Worm (Caenorhabditis elegans): ENCODE results near the gene fbxa-182.
A peak's percentile ranks its signal among the peaks of the same experiment; 100 is the strongest.

fbxa-182 gene

DNA sequence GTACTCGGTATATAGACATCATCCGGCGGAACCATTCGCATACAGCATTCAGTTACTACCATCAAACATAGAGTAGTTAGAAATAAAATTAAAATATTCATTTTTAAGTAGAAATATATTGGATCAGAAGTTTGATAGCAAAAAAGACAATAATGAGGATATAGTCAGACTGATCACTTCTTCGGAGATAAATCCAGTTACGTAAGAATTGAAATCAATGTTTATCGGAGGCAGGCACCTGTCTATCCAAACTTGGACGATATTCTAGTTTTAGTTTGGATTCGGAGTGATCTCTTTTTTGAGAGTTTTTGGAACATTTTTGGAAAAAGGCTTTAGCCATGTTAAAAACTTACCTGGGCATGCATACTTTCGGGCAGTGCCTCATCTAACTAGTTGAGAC lies 29.2 kb downstream of the fbxa-182 start, which contains the start of gene F16G10.8:
Gene F16G10.8, minus strand, starts transcription at position 101 of the 400 bp plus-strand sequence.
- TF ChIP-seq Y5F2A.4 (GFP tag; optimal IDR thresholded peaks at IDR 0.05) (no peak), saeg-2 (GFP tag; IDR thresholded peaks at IDR 0.05) (no peak)

DNA sequence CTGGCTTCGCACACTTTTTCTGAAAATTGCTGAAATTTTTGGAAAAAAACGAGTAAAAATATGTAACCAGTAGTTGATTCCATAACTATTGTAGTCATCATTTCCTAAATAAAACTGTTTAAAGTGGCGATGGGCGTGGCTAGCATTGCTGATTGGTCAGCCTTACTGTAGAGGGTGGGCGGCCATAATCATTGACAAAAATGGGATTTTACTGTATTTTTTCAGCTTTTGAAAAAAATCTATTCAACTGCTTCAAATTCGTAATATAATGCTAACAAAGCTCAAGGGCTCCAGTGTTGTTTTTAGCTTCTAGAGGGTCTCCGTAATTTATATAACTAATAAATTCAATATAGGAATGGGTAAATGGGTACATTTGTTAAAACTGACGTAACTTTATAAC lies 32.4 kb downstream of the fbxa-182 start, which contains the start of gene F16G10.7:
Gene F16G10.7, minus strand, starts transcription at position 101 of the 400 bp plus-strand sequence.
- TF ChIP-seq dmd-9 (GFP tag; IDR thresholded peaks at IDR 0.05) (no peak), zfp-3 (GFP tag; conservative IDR thresholded peaks at IDR 0.05) (no peak), zip-11 (GFP tag; IDR thresholded peaks at IDR 0.05) (no peak), hif-1 (tag; optimal IDR thresholded peaks at IDR 0.05) (no peak), pha-4 (GFP tag; IDR thresholded peaks at IDR 0.05) (no peak), pha-4 (tag; optimal IDR thresholded peaks at IDR 0.05) (no peak), hlh-30 (tag; optimal IDR thresholded peaks at IDR 0.05; ENCODE audit: insufficient read depth) (no peak), lsy-2 (tag; optimal IDR thresholded peaks at IDR 0.05) (no peak), F37D6.2 (tag; optimal IDR thresholded peaks at IDR 0.05) (no peak), ces-1 (GFP tag; optimal IDR thresholded peaks at IDR 0.05) (no peak), ctbp-1 (GFP tag; IDR thresholded peaks at IDR 0.05) (no peak), ZK546.5 (tag; optimal IDR thresholded peaks at IDR 0.05) (no peak), Y75B8A.6 (GFP tag; IDR thresholded peaks at IDR 0.05) (no peak), tra-1 (GFP tag; IDR thresholded peaks at IDR 0.05) (no peak), mep-1 (tag; optimal IDR thresholded peaks at IDR 0.05) (no peak), madf-5 (GFP tag; IDR thresholded peaks at IDR 0.05) (no peak), D1046.2 (GFP tag; IDR thresholded peaks at IDR 0.05) (no peak), zag-1 (tag; optimal IDR thresholded peaks at IDR 0.05) (no peak), nhr-10 (tag; optimal IDR thresholded peaks at IDR 0.05) (no peak), gei-8 (GFP tag; optimal IDR thresholded peaks at IDR 0.05) (no peak)

DNA sequence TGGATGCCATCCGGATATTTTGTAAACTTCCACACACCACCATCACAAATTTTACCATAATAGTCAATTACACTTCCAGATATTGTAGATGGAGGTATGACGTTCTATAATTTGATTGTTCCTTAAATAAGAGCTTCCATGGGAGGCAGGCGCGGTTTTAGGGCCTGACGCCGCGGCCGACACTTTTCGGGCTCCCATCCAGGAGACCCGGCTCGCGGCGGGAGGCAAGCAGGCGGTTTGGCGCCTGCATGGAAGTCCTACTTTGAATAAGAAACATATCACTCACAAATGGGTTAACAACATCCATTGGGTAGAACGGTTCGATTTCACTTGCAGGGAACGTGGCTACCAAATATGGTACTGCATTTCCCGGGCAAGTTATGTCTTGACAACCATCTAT lies 32.9 kb downstream of the fbxa-182 start:
- TF ChIP-seq nhr-25 (tag; optimal IDR thresholded peaks at IDR 0.05; ENCODE audit: borderline replicate concordance, insufficient read depth) (no peak), set-16 (GFP tag; IDR thresholded peaks at IDR 0.05) (peak; percentile 83), ceh-28 (tag; optimal IDR thresholded peaks at IDR 0.05) (no peak), mxl-3 (GFP tag; optimal IDR thresholded peaks at IDR 0.05) (no peak)

- TF ChIP-seq Y105C5A.15 (GFP tag; IDR thresholded peaks at IDR 0.05) (no peak), fos-1 (tag; optimal IDR thresholded peaks at IDR 0.05) (peak; percentile 88), daf-8 (GFP tag; IDR thresholded peaks at IDR 0.05) (no peak), nhr-77 (tag; optimal IDR thresholded peaks at IDR 0.05) (peak; percentile 86), php-3 (GFP tag; IDR thresholded peaks at IDR 0.05) (peak; percentile 100), lin-29 (GFP tag; IDR thresholded peaks at IDR 0.05) (no peak), nhr-6 (tag; optimal IDR thresholded peaks at IDR 0.05) (peak; percentile 51), pha-4 (GFP tag; IDR thresholded peaks at IDR 0.05) (peak; percentile 92), pha-4 (tag; optimal IDR thresholded peaks at IDR 0.05) (no peak), lin-38 (GFP tag; IDR thresholded peaks at IDR 0.05) (no peak; the same call in 1 of the 2 replicates), zfp-2 (tag; optimal IDR thresholded peaks at IDR 0.05) (no peak), hlh-11 (tag; optimal IDR thresholded peaks at IDR 0.05) (peak; percentile 98), hmg-1.1 (GFP tag; IDR thresholded peaks at IDR 0.05) (0 out of 2 replicates have a peak, but pooled peaks have one; percentile 29), nhr-237 (tag; optimal IDR thresholded peaks at IDR 0.05) (no peak), duxl-1 (tag; optimal IDR thresholded peaks at IDR 0.05; ENCODE audit: poor library complexity) (peak; percentile 77), nhr-48 (tag; optimal IDR thresholded peaks at IDR 0.05) (peak; percentile 95), aly-2 (tag; optimal IDR thresholded peaks at IDR 0.05) (no peak), spr-1 (tag; optimal IDR thresholded peaks at IDR 0.05) (peak; percentile 29), dmd-6 (GFP tag; IDR thresholded peaks at IDR 0.05) (peak; percentile 96), nhr-28 (tag; optimal IDR thresholded peaks at IDR 0.05) (peak; percentile 95), unc-62 (GFP tag; optimal IDR thresholded peaks at IDR 0.05 in 1 of 2) (peak in 1 of 2 experiments; percentile 74), unc-62 (tag; optimal IDR thresholded peaks at IDR 0.05) (no peak), T20F7.1 (GFP tag; optimal IDR thresholded peaks at IDR 0.05) (peak; percentile 81)
Measured at ce11 chrII:2378465-2379009, 34.0 kb downstream of the fbxa-182 start.
